Worm (Caenorhabditis elegans) whole organism, young adult: ENCODE results near the gene ZK892.6.

Source experiments
- Y79H2A.3 ChIP-seq: fragments of 200-800 bp; sonication (Bioruptor generic); conservative IDR thresholded peaks from 2 replicates; pipeline ENCODE4 v1.3.6; 2022; ENCODE audit warnings: missing genetic modification reagents, missing genetic modification characterization, missing compliant biosample characterization
- dox-1 ChIP-seq: fragments of 200-800 bp; sonication (Bioruptor generic); IDR thresholded peaks from 2 replicates; pipeline ENCODE4 v1.3.6; 2022; ENCODE audit warnings: missing genetic modification reagents, missing genetic modification characterization, missing compliant biosample characterization
- efl-1 ChIP-seq: fragments of 150-350 bp; optimal IDR thresholded peaks from 2 replicates; lab custom pipeline; 2014; ENCODE audit warnings: missing biosample characterization, missing genetic modification reagents, missing genetic modification characterization
- pha-4 ChIP-seq: fragments of 150-350 bp; sonication (generic microtip); optimal IDR thresholded peaks from 2 replicates; lab custom pipeline; 2014; ENCODE audit warnings: missing biosample characterization, missing genetic modification reagents, missing genetic modification characterization

ce11 chrII:9935664-9936063 lies 44.3 kb downstream of the ZK892.6 start:
- no peak for TF ChIP-seq efl-1 (GFP tag; lab: Kevin White, UChicago)
- no peak for TF ChIP-seq Y79H2A.3 (GFP tag; lab: Robert Waterston, UW)
- TF ChIP-seq dox-1 (GFP tag; lab: Robert Waterston, UW): no peak
- no peak for TF ChIP-seq pha-4 (tag; lab: Kevin White, UChicago)
